Worm (Caenorhabditis elegans): ENCODE data around the gene srh-76.

Gene srh-76

DNA sequence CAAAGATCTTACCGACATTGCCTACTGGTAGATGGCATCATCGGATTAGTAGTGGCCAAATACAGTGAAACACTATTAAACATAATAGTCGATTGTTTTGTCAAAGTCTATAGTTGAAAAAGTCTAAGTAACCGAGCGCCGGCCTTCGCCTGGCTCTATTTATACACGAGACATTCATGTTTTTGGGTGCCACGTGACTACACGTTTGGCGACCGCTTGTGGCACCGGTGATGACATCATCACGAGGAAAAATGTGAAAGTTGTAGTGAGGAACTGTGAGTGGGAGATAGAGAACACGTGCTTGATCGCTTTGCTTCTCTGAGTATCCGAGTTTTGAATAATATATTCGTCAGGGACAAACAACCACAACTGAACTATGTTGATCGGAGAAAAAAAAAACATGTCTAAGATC lies 10.7 kb downstream of the srh-76 start (continued):
- no peak for TF ChIP-seq Y116A8C.19 (tag; optimal IDR thresholded peaks at IDR 0.05; ENCODE audit: borderline replicate concordance)
- no peak for TF ChIP-seq egl-27 (tag; optimal IDR thresholded peaks at IDR 0.05)
- TF ChIP-seq vab-15 (tag; optimal IDR thresholded peaks at IDR 0.05): no peak
- TF ChIP-seq ceh-90 (tag; optimal IDR thresholded peaks at IDR 0.05): no peak
- no peak for TF ChIP-seq fkh-10 (GFP tag; optimal IDR thresholded peaks at IDR 0.05)
- peak; percentile 30 to 34 for TF ChIP-seq efl-1 (optimal IDR thresholded peaks at IDR 0.05)
- peak; percentile 41 to 97 for TF ChIP-seq efl-1 (GFP tag; optimal IDR thresholded peaks at IDR 0.05 in 1 of 2)
- TF ChIP-seq nhr-19 (GFP tag; conservative IDR thresholded peaks at IDR 0.05): peak; percentile 92
- TF ChIP-seq aha-1 (tag; optimal IDR thresholded peaks at IDR 0.05): no peak
- TF ChIP-seq mdl-1 (tag; optimal IDR thresholded peaks at IDR 0.05): peak in 1 of 2 experiments; percentile 99
- TF ChIP-seq lir-3 (tag; optimal IDR thresholded peaks at IDR 0.05; ENCODE audit: poor library complexity): peak; percentile 86
- TF ChIP-seq efl-3 (GFP tag; optimal IDR thresholded peaks at IDR 0.05): no peak
- TF ChIP-seq fkh-8 (tag; optimal IDR thresholded peaks at IDR 0.05): no peak
- no peak for TF ChIP-seq unc-86 (tag; optimal IDR thresholded peaks at IDR 0.05)
- no peak for TF ChIP-seq zag-1 (tag; optimal IDR thresholded peaks at IDR 0.05)
- TF ChIP-seq hlh-17 (GFP tag; optimal IDR thresholded peaks at IDR 0.05; ENCODE audit: borderline replicate concordance): no peak
- peak; percentile 81 for TF ChIP-seq tbx-2 (tag; optimal IDR thresholded peaks at IDR 0.05)
- no peak for TF ChIP-seq sup-37 (GFP tag; optimal IDR thresholded peaks at IDR 0.05)
- TF ChIP-seq nhr-90 (tag; optimal IDR thresholded peaks at IDR 0.05; ENCODE audit: poor library complexity): peak; percentile 82
- TF ChIP-seq lin-39 (tag; optimal IDR thresholded peaks at IDR 0.05): peak; percentile 13
- peak; percentile 55 for TF ChIP-seq hpl-2 (GFP tag; optimal IDR thresholded peaks at IDR 0.05)
- TF ChIP-seq blmp-1 (tag; optimal IDR thresholded peaks at IDR 0.05): peak; percentile 92
- no peak for TF ChIP-seq sptf-1 (tag; optimal IDR thresholded peaks at IDR 0.05)
- peak; percentile 5 for TF ChIP-seq zip-4 (GFP tag; optimal IDR thresholded peaks at IDR 0.05)
- TF ChIP-seq nhr-12 (tag; optimal IDR thresholded peaks at IDR 0.05): no peak
- TF ChIP-seq grh-1 (GFP tag; IDR thresholded peaks at IDR 0.05): peak; percentile 79
- peak; percentile 44 to 62 (median 55) for TF ChIP-seq dpl-1 (GFP tag; optimal IDR thresholded peaks at IDR 0.05)
- peak; percentile 46 for TF ChIP-seq jun-1 (tag; optimal IDR thresholded peaks at IDR 0.05)
- peak; percentile 59 for TF ChIP-seq elt-2 (tag; optimal IDR thresholded peaks at IDR 0.05)
- no peak for TF ChIP-seq aly-2 (tag; optimal IDR thresholded peaks at IDR 0.05)
- TF ChIP-seq ceh-88 (GFP tag; IDR thresholded peaks at IDR 0.05): no peak; the same call in 1 of the 2 replicates
- TF ChIP-seq fkh-4 (tag; optimal IDR thresholded peaks at IDR 0.05; ENCODE audit: borderline replicate concordance): no peak
- TF ChIP-seq hlh-4 (tag; optimal IDR thresholded peaks at IDR 0.05): no peak
- peak in 1 of 2 experiments; percentile 2 for TF ChIP-seq ztf-11 (tag; optimal IDR thresholded peaks at IDR 0.05)
- peak; percentile 63 for TF ChIP-seq mab-9 (GFP tag; IDR thresholded peaks at IDR 0.05)
- TF ChIP-seq ama-1 (optimal IDR thresholded peaks at IDR 0.05): peak; percentile 66
- TF ChIP-seq unc-62 (GFP tag; optimal IDR thresholded peaks at IDR 0.05): no peak

- peak; percentile 23 for TF ChIP-seq lin-14 (GFP tag; optimal IDR thresholded peaks at IDR 0.05)
- TF ChIP-seq ztf-4 (tag; optimal IDR thresholded peaks at IDR 0.05): peak; percentile 32
- TF ChIP-seq blmp-1 (tag; optimal IDR thresholded peaks at IDR 0.05): peak; percentile 6
- TF ChIP-seq unc-86 (tag; optimal IDR thresholded peaks at IDR 0.05): peak; percentile 39
- no peak for TF ChIP-seq efl-1 (optimal IDR thresholded peaks at IDR 0.05)
- peak in 1 of 2 experiments; percentile 78 for TF ChIP-seq efl-1 (GFP tag; optimal IDR thresholded peaks at IDR 0.05 in 1 of 2)
- TF ChIP-seq mep-1 (tag; optimal IDR thresholded peaks at IDR 0.05): peak; percentile 41
- TF ChIP-seq mdl-1 (tag; optimal IDR thresholded peaks at IDR 0.05): no peak
- peak; percentile 58 for TF ChIP-seq fkh-8 (tag; optimal IDR thresholded peaks at IDR 0.05)
- no peak for TF ChIP-seq egl-13 (tag; optimal IDR thresholded peaks at IDR 0.05)
These were observed 11.5 kb downstream of the srh-76 start for ce11 chrV:5845162-5845561.

All from whole organism, L1 larva.